Worm (Caenorhabditis elegans) whole organism, midembryonic: Measurements from ENCODE around the gene idpb-2.
"Not testable (repeated sequence)": the region's sequence is repeated elsewhere in the genome, so short reads cannot be mapped to it uniquely, and the experiment has no call there.

Experiments
- T22C8.4 ChIP-seq: fragments of 200-800 bp; sonication (Bioruptor generic); IDR thresholded peaks from 2 replicates; pipeline ENCODE4 v1.3.6; 2022; ENCODE audit warnings: missing genetic modification characterization, missing compliant biosample characterization
- cog-1 ChIP-seq: sonication (generic microtip); optimal IDR thresholded peaks from 2 replicates; lab custom pipeline; 2016; ENCODE audit warnings: missing genetic modification characterization, missing compliant biosample characterization
- flt-1 ChIP-seq: fragments of 200-800 bp; sonication (Bioruptor generic); IDR thresholded peaks from 2 replicates; pipeline ENCODE4 v1.3.6; 2022; ENCODE audit warnings: missing genetic modification characterization, missing compliant biosample characterization
- klf-2 ChIP-seq: fragments of 200-800 bp; sonication (Bioruptor generic); conservative IDR thresholded peaks from 2 replicates; pipeline ENCODE4 v1.3.6; 2022; ENCODE audit warnings: missing genetic modification reagents, missing genetic modification characterization, missing compliant biosample characterization
- med-1 ChIP-seq: sonication (generic microtip); optimal IDR thresholded peaks from 2 replicates; lab custom pipeline; 2017; ENCODE audit warnings: missing genetic modification characterization, mild to moderate bottlenecking, missing compliant biosample characterization, antibody characterized with exemption, missing genetic modification reagents; ENCODE audit not compliant: insufficient read depth
- ref-1 ChIP-seq: fragments of 200-800 bp; sonication (Bioruptor generic); conservative IDR thresholded peaks from 2 replicates; pipeline ENCODE4 v1.3.6; 2022; ENCODE audit warnings: missing genetic modification reagents, missing genetic modification characterization, missing compliant biosample characterization
- tab-1 ChIP-seq: fragments of 200-800 bp; sonication (Bioruptor generic); IDR thresholded peaks from 2 replicates; pipeline ENCODE4 v1.3.6; 2022; ENCODE audit warnings: missing genetic modification characterization, missing compliant biosample characterization
- ztf-23 ChIP-seq: fragments of 200-800 bp; sonication (Bioruptor generic); IDR thresholded peaks from 2 replicates; pipeline ENCODE4 v1.3.6; 2022; ENCODE audit warnings: missing genetic modification reagents, missing genetic modification characterization, missing compliant biosample characterization
- ztf-29 ChIP-seq: fragments of 200-800 bp; sonication (Bioruptor generic); IDR thresholded peaks from 2 replicates; pipeline ENCODE4 v1.3.6; 2022; ENCODE audit warnings: missing genetic modification reagents, missing genetic modification characterization, missing compliant biosample characterization

idpb-2 gene

DNA sequence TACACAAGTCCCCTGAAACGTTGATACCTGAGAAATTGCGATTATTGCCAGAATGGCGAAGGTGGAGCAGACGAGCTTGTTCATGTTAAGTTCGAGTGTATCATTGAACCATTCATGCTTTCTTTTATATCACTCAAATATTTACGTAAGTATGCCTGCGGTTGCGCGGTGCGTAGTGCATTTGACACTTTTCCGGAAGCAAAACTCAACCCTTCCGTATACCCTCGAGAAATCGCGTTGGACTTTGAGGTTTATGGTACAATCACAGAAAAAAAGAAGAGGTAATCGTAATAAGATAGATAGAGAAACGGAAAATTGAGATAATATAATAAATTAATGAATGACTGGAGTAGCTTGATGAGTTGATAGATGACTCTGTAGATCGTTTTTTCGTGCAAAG is at the start of gene idpb-2:
Gene idpb-2 (minus strand): TSS at position 101 of the 400 bp plus-strand sequence.
- no peak for TF ChIP-seq med-1 (GFP tag; lab: Kevin White, UChicago)
- no peak for TF ChIP-seq flt-1 (GFP tag; lab: Robert Waterston, UW)
- TF ChIP-seq ztf-23 (GFP tag; lab: Robert Waterston, UW) = no peak
- TF ChIP-seq T22C8.4 = no peak
- TF ChIP-seq tab-1 = no peak
- no peak for TF ChIP-seq cog-1
- no peak for TF ChIP-seq ref-1
- no peak for TF ChIP-seq ztf-29 (GFP tag; lab: Robert Waterston, UW)
- TF ChIP-seq klf-2 (GFP tag; lab: Robert Waterston, UW) = no peak

DNA sequence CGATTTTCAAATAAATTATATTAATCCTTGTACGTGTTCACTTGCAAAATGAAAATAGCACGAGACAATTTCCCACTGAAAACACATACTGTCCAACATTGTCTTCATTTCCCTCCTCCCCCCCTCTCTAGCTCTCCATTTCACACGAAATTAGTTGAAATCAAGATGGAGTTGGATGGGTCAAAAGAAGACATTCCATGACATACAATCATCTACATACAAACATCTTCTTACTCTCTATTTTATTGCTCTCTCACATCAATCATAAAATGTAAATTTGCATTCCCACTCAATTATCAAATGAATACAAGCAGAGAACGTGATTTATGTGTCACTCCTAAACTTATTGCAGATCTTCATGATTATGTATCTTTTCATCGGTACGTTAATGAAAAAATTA is 46.3 kb upstream of the idpb-2 start, which contains the start of gene srsy-1:
Gene srsy-1 (plus strand): TSS at position 301 of the 400 bp plus-strand sequence.
- TF ChIP-seq med-1 (GFP tag; lab: Kevin White, UChicago) (no peak), klf-2 (GFP tag; lab: Robert Waterston, UW) (no peak), T22C8.4 (no peak), ztf-29 (GFP tag; lab: Robert Waterston, UW) (no peak), ztf-23 (GFP tag; lab: Robert Waterston, UW) (no peak), cog-1 (no peak), flt-1 (GFP tag; lab: Robert Waterston, UW) (no peak), tab-1 (no peak), ref-1 (no peak)

DNA sequence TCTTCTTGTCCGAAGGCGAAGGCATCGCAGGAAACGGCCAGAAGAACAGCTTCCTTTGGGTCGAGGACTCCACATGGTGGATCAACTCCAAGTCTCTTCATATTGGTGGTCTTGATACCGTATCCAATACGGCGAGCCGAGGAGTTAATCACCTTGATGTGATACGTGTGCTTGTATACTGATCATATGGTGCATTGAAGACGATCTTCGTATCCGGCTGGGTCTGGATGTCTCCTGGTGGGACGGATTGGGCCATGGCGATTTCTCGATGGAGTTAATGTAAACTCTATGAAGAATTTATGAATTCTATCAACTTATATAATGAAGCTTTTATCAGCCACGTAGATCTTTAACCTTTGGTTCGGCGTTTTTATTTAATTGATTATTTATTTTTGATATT is 45.8 kb upstream of the idpb-2 start, which contains the start of gene msp-74:
Gene msp-74 (minus strand): TSS at position 101 of the 400 bp plus-strand sequence.
- TF ChIP-seq cog-1; flt-1 (GFP tag; lab: Robert Waterston, UW); ref-1: not testable (repeated sequence)

DNA sequence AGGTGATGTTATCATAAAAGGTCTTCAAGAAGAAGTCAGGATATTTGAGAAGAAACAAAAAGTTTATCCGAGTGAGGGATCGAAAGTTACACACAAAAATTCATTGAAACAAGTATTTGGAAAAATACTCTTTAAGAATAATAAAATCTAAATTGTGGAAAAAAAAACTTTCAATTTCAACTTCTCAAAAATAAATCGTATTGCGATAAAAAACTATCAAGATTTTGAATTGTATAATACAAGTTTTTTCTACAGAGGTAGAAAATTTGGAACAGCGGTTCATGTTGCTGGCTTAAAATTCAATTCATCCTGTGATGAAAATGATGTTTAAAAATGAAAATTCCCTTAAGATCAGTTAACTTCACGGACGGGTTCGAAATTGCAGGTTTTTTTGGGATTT is 42.7 kb upstream of the idpb-2 start, which contains the start of gene F09C12.8:
Gene F09C12.8 (plus strand): TSS at position 301 of the 400 bp plus-strand sequence.
- TF ChIP-seq cog-1 = no peak
- TF ChIP-seq ref-1 = no peak
- no peak for TF ChIP-seq T22C8.4
- TF ChIP-seq flt-1 (GFP tag; lab: Robert Waterston, UW) = no peak
- TF ChIP-seq ztf-23 (GFP tag; lab: Robert Waterston, UW) = no peak
- TF ChIP-seq med-1 (GFP tag; lab: Kevin White, UChicago) = no peak
- no peak for TF ChIP-seq ztf-29 (GFP tag; lab: Robert Waterston, UW)
- no peak for TF ChIP-seq tab-1
- TF ChIP-seq klf-2 (GFP tag; lab: Robert Waterston, UW) = no peak

DNA sequence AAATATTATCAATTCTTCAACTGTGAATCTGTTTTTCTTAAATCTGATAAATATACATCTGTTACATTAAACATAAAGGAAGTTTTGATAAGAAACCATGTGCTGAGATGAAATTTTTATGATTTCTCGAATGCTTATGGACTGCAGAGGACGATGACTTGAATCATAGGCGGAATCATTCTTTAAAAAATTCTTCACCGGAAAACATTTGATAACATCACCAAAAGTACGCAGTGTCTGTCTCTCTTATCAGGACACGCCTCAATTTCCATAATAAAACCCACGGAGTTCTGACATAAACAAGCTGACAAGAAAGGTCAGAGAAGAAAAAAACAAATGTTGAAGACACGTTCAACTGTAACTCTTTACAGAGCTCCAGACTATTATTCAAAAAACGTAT is 40.3 kb upstream of the idpb-2 start, which contains the start of gene F09C12.2:
Gene F09C12.2 (plus strand): TSS at position 320 of the 400 bp plus-strand sequence.
- TF ChIP-seq tab-1 (no peak), med-1 (GFP tag; lab: Kevin White, UChicago) (no peak), ztf-23 (GFP tag; lab: Robert Waterston, UW) (no peak), T22C8.4 (no peak), flt-1 (GFP tag; lab: Robert Waterston, UW) (no peak), klf-2 (GFP tag; lab: Robert Waterston, UW) (no peak), cog-1 (no peak), ztf-29 (GFP tag; lab: Robert Waterston, UW) (no peak), ref-1 (no peak)

DNA sequence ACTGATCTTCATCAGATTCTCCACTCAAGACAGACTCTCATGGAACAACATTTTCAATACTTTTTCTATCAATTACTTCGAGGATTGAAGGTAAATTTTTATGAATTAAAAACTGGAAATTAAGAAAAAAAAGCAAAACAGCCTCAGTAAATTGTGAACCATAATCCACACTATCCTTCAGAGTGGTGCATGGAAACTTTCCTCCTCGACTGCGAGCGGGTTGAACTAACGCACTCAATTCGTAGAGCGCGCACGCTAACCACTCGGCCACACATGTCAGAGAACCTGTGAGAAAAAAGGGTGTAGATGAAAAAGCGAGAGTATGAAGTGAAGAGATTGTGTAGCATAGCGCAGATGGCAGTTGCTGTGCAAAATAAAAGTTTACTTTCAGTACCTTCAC is 35.6 kb upstream of the idpb-2 start:
- TF ChIP-seq T22C8.4 = peak; percentile 94
- TF ChIP-seq ref-1 = peak; percentile 97
- peak; percentile 99 for TF ChIP-seq flt-1 (GFP tag; lab: Robert Waterston, UW)
- peak; percentile 95 for TF ChIP-seq klf-2 (GFP tag; lab: Robert Waterston, UW)
- peak; percentile 96 for TF ChIP-seq ztf-23 (GFP tag; lab: Robert Waterston, UW)
- peak; percentile 98 for TF ChIP-seq ztf-29 (GFP tag; lab: Robert Waterston, UW)
- TF ChIP-seq tab-1 = peak; percentile 98
- TF ChIP-seq med-1 (GFP tag; lab: Kevin White, UChicago) = peak; percentile 90
- TF ChIP-seq cog-1 = peak; percentile 91

DNA sequence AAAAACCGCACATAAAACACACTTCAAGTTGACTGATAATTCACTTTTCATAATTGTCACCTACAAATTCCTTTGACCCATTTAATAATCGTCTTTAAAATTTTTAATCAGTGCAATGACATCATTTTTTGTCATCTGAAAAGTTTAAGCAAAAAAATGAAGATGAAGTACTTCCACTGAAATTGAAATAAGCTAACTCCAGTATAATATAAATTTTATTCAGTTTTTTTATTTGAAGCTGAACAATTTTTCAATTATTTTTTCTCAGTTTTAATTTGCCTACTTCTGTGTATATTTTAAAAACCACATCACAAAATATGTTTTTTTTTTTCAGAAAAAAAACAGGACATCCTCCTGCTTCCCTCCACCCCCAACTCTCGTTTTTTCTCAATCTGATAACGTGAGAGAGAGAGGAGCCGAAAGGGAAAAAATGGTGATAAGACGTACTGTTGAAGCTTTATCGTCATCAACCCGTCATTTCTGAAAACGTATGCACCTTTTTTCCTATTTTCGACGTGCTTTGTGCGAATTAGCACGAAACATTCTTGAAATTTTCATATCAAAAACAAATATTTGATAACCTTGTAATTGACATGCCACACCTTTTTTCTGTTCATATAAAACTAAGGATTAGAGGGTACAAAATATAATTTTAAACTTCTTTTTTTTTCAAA is 34.5 kb upstream of the idpb-2 start, which contains the start of the genes C04G6.11 and mpk-2:
Gene C04G6.11 (minus strand): TSS at position 51 of the 674 bp plus-strand sequence.
Gene mpk-2 (plus strand): TSS at position 335 of the 674 bp plus-strand sequence.
- TF ChIP-seq flt-1 (GFP tag; lab: Robert Waterston, UW) (no peak), ref-1 (no peak), klf-2 (GFP tag; lab: Robert Waterston, UW) (no peak), med-1 (GFP tag; lab: Kevin White, UChicago) (no peak), tab-1 (no peak), T22C8.4 (no peak), cog-1 (no peak), ztf-29 (GFP tag; lab: Robert Waterston, UW) (no peak), ztf-23 (GFP tag; lab: Robert Waterston, UW) (no peak)

DNA sequence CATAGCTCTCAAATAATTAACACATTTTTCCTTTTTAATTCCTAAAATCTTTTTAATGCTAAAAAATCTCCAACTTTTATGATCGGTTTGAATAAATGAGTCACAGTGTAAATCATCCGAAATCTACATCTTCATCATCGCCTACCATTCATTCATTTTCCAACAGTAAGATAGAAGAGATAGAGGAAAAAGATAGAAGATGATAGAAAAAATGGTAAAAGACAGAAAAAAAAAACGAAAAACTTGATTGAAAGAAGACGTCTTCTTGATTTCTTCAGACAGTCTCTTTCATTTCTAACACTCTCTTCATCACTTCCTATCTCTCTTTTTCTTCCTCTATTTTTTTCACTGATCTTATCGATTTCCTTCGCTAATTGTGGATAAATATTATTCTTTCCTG is 33.8 kb upstream of the idpb-2 start:
- TF ChIP-seq klf-2 (GFP tag; lab: Robert Waterston, UW) (no peak), tab-1 (no peak), cog-1 (no peak), ztf-29 (GFP tag; lab: Robert Waterston, UW) (no peak), ref-1 (no peak), T22C8.4 (no peak), flt-1 (GFP tag; lab: Robert Waterston, UW) (no peak), med-1 (GFP tag; lab: Kevin White, UChicago) (no peak)

DNA sequence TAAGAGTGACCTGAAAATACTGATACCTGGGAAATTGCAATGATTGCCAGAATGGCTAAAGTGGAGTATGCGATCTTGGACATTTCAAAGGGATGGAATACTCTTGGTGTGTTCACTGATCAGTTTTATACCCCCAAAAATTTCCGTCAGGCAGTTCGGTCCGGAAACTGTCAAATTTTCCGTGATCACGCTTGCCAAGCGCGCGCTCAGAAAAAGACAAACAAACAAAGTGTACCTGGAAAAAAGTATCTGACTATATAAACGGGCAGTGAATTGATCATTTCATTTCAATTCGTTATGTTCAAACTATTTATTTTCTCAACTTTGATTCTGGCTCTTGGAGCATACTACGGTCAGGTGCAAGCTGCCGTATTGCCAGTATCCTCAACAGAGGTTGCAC is 32.3 kb upstream of the idpb-2 start, which contains the start of the genes idpb-3 and idpb-1:
Gene idpb-3 (minus strand): TSS at position 101 of the 400 bp plus-strand sequence.
Gene idpb-1 (plus strand): TSS at position 284 of the 400 bp plus-strand sequence.
- TF ChIP-seq ztf-23 (GFP tag; lab: Robert Waterston, UW) (no peak), tab-1 (no peak), cog-1 (no peak), med-1 (GFP tag; lab: Kevin White, UChicago) (no peak), T22C8.4 (no peak), flt-1 (GFP tag; lab: Robert Waterston, UW) (no peak), klf-2 (GFP tag; lab: Robert Waterston, UW) (no peak), ref-1 (no peak), ztf-29 (GFP tag; lab: Robert Waterston, UW) (no peak)
